Fruit fly (Drosophila melanogaster) whole organism, prepupa: ENCODE results near the gene CG15024.

Source experiments
- Blimp-1 ChIP-seq: fragments of 200-800 bp; sonication (Bioruptor generic); optimal IDR thresholded peaks from 3 replicates; lab custom pipeline; 2017; ENCODE audit warnings: missing biosample characterization, missing genetic modification characterization, mild to moderate bottlenecking, moderate library complexity, missing genetic modification reagents
- CG1621 ChIP-seq: fragments of 200-800 bp; sonication (Bioruptor generic); optimal IDR thresholded peaks from 3 replicates; lab custom pipeline; 2018; ENCODE audit warnings: missing biosample characterization, mild to moderate bottlenecking, missing genetic modification characterization
- CG6808 ChIP-seq: fragments of 200-800 bp; sonication (Bioruptor generic); optimal IDR thresholded peaks from 3 replicates; lab custom pipeline; 2017; ENCODE audit warnings: missing biosample characterization, missing genetic modification characterization, mild to moderate bottlenecking, moderate library complexity, missing genetic modification reagents
- CG9139 ChIP-seq: fragments of 200-800 bp; sonication (Bioruptor generic); optimal IDR thresholded peaks from 3 replicates; lab custom pipeline; 2017; ENCODE audit warnings: missing biosample characterization, mild to moderate bottlenecking, missing genetic modification characterization
- Ets21C ChIP-seq: fragments of 200-800 bp; sonication (Bioruptor generic); optimal IDR thresholded peaks from 3 replicates; lab custom pipeline; 2016; ENCODE audit warnings: missing biosample characterization, missing genetic modification characterization
- Ets96B ChIP-seq: fragments of 200-800 bp; optimal IDR thresholded peaks from 2 replicates; lab custom pipeline; 2019; ENCODE audit warnings: missing biosample characterization, mild to moderate bottlenecking, missing genetic modification characterization, moderate library complexity
- Lpt ChIP-seq: fragments of 200-800 bp; sonication (Bioruptor generic); optimal IDR thresholded peaks from 3 replicates; lab custom pipeline; 2016; ENCODE audit warnings: missing biosample characterization, missing genetic modification characterization
- OdsH ChIP-seq: fragments of 200-800 bp; sonication (Bioruptor generic); optimal IDR thresholded peaks from 3 replicates; lab custom pipeline; 2016; ENCODE audit warnings: missing biosample characterization, missing genetic modification characterization
- esn ChIP-seq: fragments of 200-800 bp; sonication (Bioruptor generic); optimal IDR thresholded peaks from 2 replicates; lab custom pipeline; 2016; ENCODE audit warnings: missing biosample characterization, mild to moderate bottlenecking, missing genetic modification characterization, moderate library complexity
- lz ChIP-seq: fragments of 200-800 bp; sonication (Bioruptor generic); optimal IDR thresholded peaks from 3 replicates; lab custom pipeline; 2016; ENCODE audit warnings: missing biosample characterization, missing genetic modification characterization

DNA sequence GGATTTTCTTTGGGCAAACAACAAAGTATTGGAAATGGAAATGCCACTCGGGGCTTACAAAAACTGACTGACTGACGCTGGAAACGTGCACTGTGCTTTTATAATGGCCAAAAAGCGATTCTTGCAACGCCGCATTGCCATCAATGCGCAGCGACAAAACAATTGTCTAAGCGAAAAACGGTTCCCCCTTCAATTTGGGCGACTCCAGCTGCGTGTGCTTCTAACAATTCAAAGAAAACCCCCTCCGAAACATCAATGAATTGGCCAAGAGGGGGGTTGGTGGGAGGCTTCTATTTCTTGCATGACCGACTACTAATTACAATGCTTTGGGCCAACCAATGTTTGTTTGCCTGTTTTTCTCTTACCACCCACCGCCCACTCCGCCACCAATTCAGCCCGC lies 34.1 kb upstream of the CG15024 start, which contains the start of gene CG13721:
- TF ChIP-seq CG6808 (GFP tag; lab: Kevin White, UChicago): no peak
- no peak for TF ChIP-seq OdsH (GFP tag; lab: Kevin White, UChicago)
- no peak for TF ChIP-seq Ets96B (tag; lab: Kevin White, UChicago)
- no peak for TF ChIP-seq CG9139 (GFP tag; lab: Kevin White, UChicago)
- TF ChIP-seq Ets21C (GFP tag; lab: Kevin White, UChicago): no peak
- no peak for TF ChIP-seq esn (GFP tag; lab: Kevin White, UChicago)
- TF ChIP-seq lz (GFP tag; lab: Kevin White, UChicago): no peak
- TF ChIP-seq Lpt (GFP tag; lab: Kevin White, UChicago): no peak
- TF ChIP-seq Blimp-1: no peak
- no peak for TF ChIP-seq CG1621
